Worm (Caenorhabditis elegans) whole organism, L3 larva: ENCODE measurements around the gene B0244.17.

ENCODE experiments used
- fos-1 ChIP-seq: fragments of 150-350 bp; optimal IDR thresholded peaks from 2 replicates; lab custom pipeline; 2014; ENCODE audit warnings: missing biosample characterization, missing genetic modification characterization
- pha-4 ChIP-seq: fragments of 150-350 bp; optimal IDR thresholded peaks from 2 replicates; lab custom pipeline; 2014; ENCODE audit warnings: missing biosample characterization, missing genetic modification reagents, missing genetic modification characterization
- unc-39 ChIP-seq: sonication (generic microtip); optimal IDR thresholded peaks from 4 replicates; lab custom pipeline; 2017; ENCODE audit warnings: missing biosample characterization, missing genetic modification characterization

DNA sequence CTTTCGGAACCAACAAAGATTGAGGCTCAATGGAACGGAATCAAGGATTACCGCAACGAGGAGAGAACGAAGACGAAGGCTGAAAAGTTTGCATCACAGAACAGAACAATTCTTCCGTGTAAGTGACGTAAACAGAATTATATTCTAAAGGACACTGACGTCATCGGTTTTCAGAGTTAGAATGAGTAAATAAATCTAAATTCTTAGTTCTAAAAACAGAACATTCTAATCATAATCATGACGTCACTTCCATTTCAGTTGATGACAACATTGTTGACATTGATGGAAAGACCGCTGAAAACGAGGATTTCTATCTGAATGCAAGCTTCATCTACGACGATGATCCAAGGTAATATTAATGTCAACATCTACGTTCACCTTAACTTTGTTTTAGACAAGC is 31.0 kb downstream of the B0244.17 start:
- TF ChIP-seq fos-1 (tag; lab: Kevin White, UChicago) (no peak), pha-4 (no peak), unc-39 (tag; lab: Kevin White, UChicago) (no peak)
